Fruit fly (Drosophila melanogaster) whole organism, embryonic: Measurements from ENCODE around the gene CG15625.
A peak's percentile ranks its signal among the peaks of the same experiment; 100 is the strongest.

Experiments used
- Atf6 ChIP-seq: fragments of 200-800 bp; sonication (Bioruptor generic); IDR thresholded peaks from 2 replicates; pipeline ENCODE4 v1.3.6; 2022; ENCODE audit warnings: missing biosample characterization, missing genetic modification characterization
- CG12071 ChIP-seq: fragments of 200-800 bp; sonication (Bioruptor generic); optimal IDR thresholded peaks from 3 replicates; lab custom pipeline; 2018; ENCODE audit warnings: missing biosample characterization, mild to moderate bottlenecking, missing genetic modification characterization
- CG12391 ChIP-seq: fragments of 200-800 bp; sonication (Bioruptor generic); optimal IDR thresholded peaks from 3 replicates; lab custom pipeline; 2018; ENCODE audit warnings: missing biosample characterization, mild to moderate bottlenecking, missing genetic modification characterization, moderate library complexity
- CG15479 ChIP-seq: fragments of 200-800 bp; sonication (Bioruptor generic); optimal IDR thresholded peaks from 3 replicates; lab custom pipeline; 2019; ENCODE audit warnings: missing biosample characterization, mild to moderate bottlenecking, missing genetic modification characterization, moderate library complexity
- CG1603 ChIP-seq: fragments of 200-800 bp; sonication (Bioruptor generic); optimal IDR thresholded peaks from 2 replicates; lab custom pipeline; 2019; ENCODE audit warnings: missing biosample characterization, mild to moderate bottlenecking, missing genetic modification characterization, moderate library complexity
- CG16813 ChIP-seq: fragments of 200-800 bp; sonication (Bioruptor generic); IDR thresholded peaks from 3 replicates; pipeline ENCODE4 v1.3.6; 2022; ENCODE audit warnings: missing biosample characterization, missing genetic modification characterization; ENCODE audit not compliant: partially characterized antibody
- CG17568 ChIP-seq: fragments of 200-800 bp; sonication (Bioruptor generic); optimal IDR thresholded peaks from 2 replicates; lab custom pipeline; 2018; ENCODE audit warnings: missing biosample characterization, mild to moderate bottlenecking, missing genetic modification characterization, moderate library complexity
- CG2712 ChIP-seq: fragments of 200-800 bp; optimal IDR thresholded peaks from 3 replicates; lab custom pipeline; 2019; ENCODE audit warnings: missing biosample characterization, mild to moderate bottlenecking, missing genetic modification characterization, moderate library complexity
- CG2875 ChIP-seq: fragments of 200-800 bp; sonication (Bioruptor generic); optimal IDR thresholded peaks from 2 replicates; lab custom pipeline; 2017; ENCODE audit warnings: missing biosample characterization, mild to moderate bottlenecking, missing genetic modification characterization, missing genetic modification reagents
- CG3163 ChIP-seq: fragments of 200-800 bp; sonication (Bioruptor generic); optimal IDR thresholded peaks from 3 replicates; lab custom pipeline; 2016; ENCODE audit warnings: missing biosample characterization, missing genetic modification characterization
- CG3838 ChIP-seq: fragments of 200-800 bp; sonication (Bioruptor generic); optimal IDR thresholded peaks from 3 replicates; lab custom pipeline; 2016; ENCODE audit warnings: missing biosample characterization, missing genetic modification characterization
- CG4282 ChIP-seq: fragments of 200-800 bp; sonication (Bioruptor generic); optimal IDR thresholded peaks from 2 replicates; lab custom pipeline; 2016; ENCODE audit warnings: missing biosample characterization, missing genetic modification characterization
- CG7556 ChIP-seq: fragments of 200-800 bp; sonication (Bioruptor generic); optimal IDR thresholded peaks from 2 replicates; lab custom pipeline; 2017; ENCODE audit warnings: missing biosample characterization, mild to moderate bottlenecking, missing genetic modification characterization
- CG8359 ChIP-seq: fragments of 200-800 bp; sonication (Bioruptor generic); optimal IDR thresholded peaks from 2 replicates; lab custom pipeline; 2017; ENCODE audit warnings: missing biosample characterization, mild to moderate bottlenecking, missing genetic modification characterization, borderline replicate concordance
- CG8924 ChIP-seq: fragments of 200-800 bp; optimal IDR thresholded peaks from 3 replicates; lab custom pipeline; 2019; ENCODE audit warnings: missing biosample characterization, mild to moderate bottlenecking, missing genetic modification characterization, moderate library complexity
- E2f2 ChIP-seq: fragments of 200-800 bp; sonication (Bioruptor generic); IDR thresholded peaks from 2 replicates; pipeline ENCODE4 v1.3.6; 2022; ENCODE audit warnings: missing biosample characterization, missing genetic modification characterization
- ERR ChIP-seq: fragments of 200-800 bp; sonication (Bioruptor generic); optimal IDR thresholded peaks from 2 replicates; lab custom pipeline; 2016; ENCODE audit warnings: missing biosample characterization, missing genetic modification characterization
- Eip74EF ChIP-seq, 2 experiments: fragments of 200-800 bp in 1 of 2; fragments of >200 bp in 1 of 2; sonication (Bioruptor generic) in 1 of 2; optimal IDR thresholded peaks; 2 replicates each; lab custom pipeline; 2017 to 2019; ENCODE audit warnings: missing biosample characterization in 2 of 2, missing genetic modification characterization in 2 of 2, mild to moderate bottlenecking in 1 of 2, moderate library complexity in 1 of 2
- HLH3B ChIP-seq: fragments of 200-800 bp; sonication (Bioruptor generic); IDR thresholded peaks from 2 replicates; pipeline ENCODE4 v1.3.6; 2022; ENCODE audit warnings: missing biosample characterization, missing genetic modification characterization
- HmgD ChIP-seq: fragments of 200-800 bp; sonication (Bioruptor generic); optimal IDR thresholded peaks from 3 replicates; lab custom pipeline; 2016; ENCODE audit warnings: missing biosample characterization, missing genetic modification characterization
- Hsf ChIP-seq: fragments of 200-800 bp; sonication (Bioruptor generic); optimal IDR thresholded peaks from 3 replicates; lab custom pipeline; 2016; ENCODE audit warnings: missing biosample characterization, missing genetic modification characterization
- Mad ChIP-seq: fragments of 200-800 bp; sonication (Bioruptor generic); optimal IDR thresholded peaks from 2 replicates; lab custom pipeline; 2016; ENCODE audit warnings: missing biosample characterization, missing genetic modification characterization
- NC2β ChIP-seq: fragments of 200-800 bp; sonication (Bioruptor generic); optimal IDR thresholded peaks from 2 replicates; lab custom pipeline; 2016; ENCODE audit warnings: missing biosample characterization, missing genetic modification characterization
- Pdp1 ChIP-seq, 2 experiments: fragments of 200-800 bp; sonication (Bioruptor generic); optimal IDR thresholded peaks; 3 replicates each; lab custom pipeline; 2016; ENCODE audit warnings: missing biosample characterization in 2 of 2, missing genetic modification characterization in 2 of 2, mild to moderate bottlenecking in 1 of 2, moderate library complexity in 1 of 2
- Spps ChIP-seq: fragments of 200-800 bp; sonication (Bioruptor generic); optimal IDR thresholded peaks from 2 replicates; lab custom pipeline; 2018; ENCODE audit warnings: missing biosample characterization, mild to moderate bottlenecking, missing genetic modification characterization
- YL-1 ChIP-seq: fragments of 200-800 bp; sonication (Bioruptor generic); optimal IDR thresholded peaks from 3 replicates; lab custom pipeline; 2017; ENCODE audit warnings: missing biosample characterization, mild to moderate bottlenecking, missing genetic modification characterization
- ac ChIP-seq: fragments of 200-800 bp; sonication (Bioruptor generic); optimal IDR thresholded peaks from 3 replicates; lab custom pipeline; 2017; ENCODE audit warnings: missing biosample characterization, mild to moderate bottlenecking, missing genetic modification characterization
- aop ChIP-seq: fragments of 200-800 bp; sonication (Bioruptor generic); IDR thresholded peaks from 2 replicates; pipeline ENCODE4 v1.3.6; 2022; ENCODE audit warnings: missing biosample characterization, missing genetic modification characterization
- caup ChIP-seq: fragments of 200-800 bp; sonication (Bioruptor generic); optimal IDR thresholded peaks from 3 replicates; lab custom pipeline; 2017; ENCODE audit warnings: missing biosample characterization, mild to moderate bottlenecking, missing genetic modification characterization, moderate library complexity; ENCODE audit not compliant: severe bottlenecking
- chn ChIP-seq: fragments of 200-800 bp; sonication (Bioruptor generic); optimal IDR thresholded peaks from 2 replicates; lab custom pipeline; 2016; ENCODE audit warnings: missing biosample characterization, missing genetic modification characterization
- crp ChIP-seq, 2 experiments: fragments of 200-800 bp; sonication (Bioruptor generic); optimal IDR thresholded peaks; 2 replicates in 1 of 2; 3 replicates in 1 of 2; lab custom pipeline; 2017; ENCODE audit warnings: missing biosample characterization in 2 of 2, missing genetic modification characterization in 2 of 2, mild to moderate bottlenecking in 1 of 2, moderate library complexity in 1 of 2
- cwo ChIP-seq: fragments of 200-800 bp; sonication (Bioruptor generic); optimal IDR thresholded peaks from 3 replicates; lab custom pipeline; 2017; ENCODE audit warnings: missing biosample characterization, missing genetic modification characterization, mild to moderate bottlenecking, moderate library complexity, missing genetic modification reagents
- gfzf ChIP-seq: fragments of 200-800 bp; sonication (Bioruptor generic); optimal IDR thresholded peaks from 2 replicates; lab custom pipeline; 2016; ENCODE audit warnings: missing biosample characterization, mild to moderate bottlenecking, missing genetic modification characterization, moderate library complexity
- grau ChIP-seq: fragments of 200-800 bp; optimal IDR thresholded peaks from 3 replicates; lab custom pipeline; 2019; ENCODE audit warnings: missing biosample characterization, mild to moderate bottlenecking, missing genetic modification characterization, moderate library complexity
- nerfin-1 ChIP-seq: fragments of 200-800 bp; sonication (Bioruptor generic); optimal IDR thresholded peaks from 3 replicates; lab custom pipeline; 2019; ENCODE audit warnings: missing biosample characterization, mild to moderate bottlenecking, missing genetic modification characterization, moderate library complexity
- nom ChIP-seq: fragments of 200-800 bp; sonication (Bioruptor generic); optimal IDR thresholded peaks from 2 replicates; lab custom pipeline; 2017; ENCODE audit warnings: missing biosample characterization, missing genetic modification characterization, mild to moderate bottlenecking, moderate library complexity, missing genetic modification reagents
- org-1 ChIP-seq: fragments of 200-800 bp; sonication (Bioruptor generic); optimal IDR thresholded peaks from 2 replicates; lab custom pipeline; 2017; ENCODE audit warnings: missing biosample characterization, missing genetic modification characterization
- pan ChIP-seq, 4 experiments: fragments of >200 bp in 3 of 4; fragments of 200-800 bp in 1 of 4; sonication (Bioruptor generic) in 1 of 4; optimal IDR thresholded peaks in 3 of 4; IDR thresholded peaks in 1 of 4; 2 replicates each; pipeline versions ENCODE4 v1.3.6 to Lab custom; 2017 to 2022; ENCODE audit warnings: missing biosample characterization in 2 of 4, missing genetic modification characterization in 2 of 4, mixed read lengths in 1 of 4
- pros ChIP-seq: fragments of 200-800 bp; sonication (Bioruptor generic); optimal IDR thresholded peaks from 3 replicates; lab custom pipeline; 2019; ENCODE audit warnings: missing biosample characterization, mild to moderate bottlenecking, missing genetic modification characterization, moderate library complexity
- scrt ChIP-seq: fragments of 200-800 bp; sonication (Bioruptor generic); optimal IDR thresholded peaks from 2 replicates; lab custom pipeline; 2018; ENCODE audit warnings: missing biosample characterization, mild to moderate bottlenecking, missing genetic modification characterization, moderate library complexity
- shn ChIP-seq: fragments of 200-800 bp; sonication (Bioruptor generic); optimal IDR thresholded peaks from 3 replicates; lab custom pipeline; 2016; ENCODE audit warnings: missing biosample characterization, missing genetic modification characterization
- unpg ChIP-seq: fragments of 200-800 bp; sonication (Bioruptor generic); optimal IDR thresholded peaks from 3 replicates; lab custom pipeline; 2018; ENCODE audit warnings: missing biosample characterization, mild to moderate bottlenecking, missing genetic modification characterization, moderate library complexity
- wek ChIP-seq: fragments of 200-800 bp; sonication (Bioruptor generic); optimal IDR thresholded peaks from 3 replicates; lab custom pipeline; 2018; ENCODE audit warnings: missing biosample characterization, mild to moderate bottlenecking, missing genetic modification characterization, moderate library complexity
- zfh2 ChIP-seq: fragments of 200-800 bp; sonication (Bioruptor generic); optimal IDR thresholded peaks from 2 replicates; lab custom pipeline; 2016; ENCODE audit warnings: missing biosample characterization, missing genetic modification characterization

CG15625 gene

dm6 chr2L:4891914-4892469 is 2.2 kb downstream of the CG15625 start, which contains the start of gene CG3036 (continued):
- TF ChIP-seq crp (GFP tag; optimal IDR thresholded peaks at IDR 0.05; lab: Kevin White, UChicago) (peak in 1 of 2 experiments; percentile 44), CG1603 (peak; percentile 31), CG2875 (GFP tag; lab: Kevin White, UChicago) (peak; percentile 15), Spps (tag; lab: Kevin White, UChicago) (no peak), CG17568 (GFP tag; lab: Kevin White, UChicago) (peak; percentile 38), cwo (GFP tag; lab: Kevin White, UChicago) (peak; percentile 81), zfh2 (no peak), CG12071 (GFP tag; lab: Kevin White, UChicago) (peak; percentile 3), YL-1 (GFP tag; lab: Kevin White, UChicago) (peak; percentile 9), Eip74EF (GFP tag; optimal IDR thresholded peaks at IDR 0.05; lab: Kevin White, UChicago) (peak in 1 of 2 experiments; percentile 24), HLH3B (GFP tag; lab: Robert Waterston, UW) (peak; percentile 32; the same call in 1 of the 2 replicates), nom (peak; percentile 18), CG8359 (GFP tag; lab: Kevin White, UChicago) (peak; percentile 79), CG3838 (GFP tag; lab: Kevin White, UChicago) (peak; percentile 23), Hsf (peak; percentile 14), pan (optimal IDR thresholded peaks at IDR 0.05; lab: Kevin White, UChicago) (no peak), pan (GFP tag; optimal IDR thresholded peaks at IDR 0.05 in 1 of 2, IDR thresholded peaks at IDR 0.05 in 1 of 2) (peak in 1 of 2 experiments; percentile 44), ERR (GFP tag; lab: Kevin White, UChicago) (peak; percentile 49), nerfin-1 (tag; lab: Kevin White, UChicago) (peak; percentile 37), aop (GFP tag; lab: Robert Waterston, UW) (no peak), Mad (GFP tag; lab: Kevin White, UChicago) (peak; percentile 18), chn (GFP tag; lab: Kevin White, UChicago) (peak; percentile 27), wek (peak; percentile 4), unpg (GFP tag; lab: Kevin White, UChicago) (peak; percentile 48), ac (GFP tag; lab: Kevin White, UChicago) (peak; percentile 49), caup (peak; percentile 69), CG16813 (GFP tag; lab: Robert Waterston, UW) (peak; percentile 36; the same call in 1 of the 3 replicates), CG4282 (GFP tag; lab: Kevin White, UChicago) (peak; percentile 14), Atf6 (GFP tag; lab: Robert Waterston, UW) (peak; percentile 57; the same call in 1 of the 2 replicates), org-1 (GFP tag; lab: Kevin White, UChicago) (peak; percentile 12), Pdp1 (GFP tag; optimal IDR thresholded peaks at IDR 0.05; lab: Kevin White, UChicago) (peak in 1 of 2 experiments; percentile 73), CG12391 (peak; percentile 20), CG7556 (GFP tag; lab: Kevin White, UChicago) (peak; percentile 26), gfzf (GFP tag; lab: Kevin White, UChicago) (no peak), HmgD (GFP tag; lab: Kevin White, UChicago) (peak; percentile 48), CG8924 (peak; percentile 77), scrt (GFP tag; lab: Kevin White, UChicago) (peak; percentile 88), E2f2 (peak; percentile 26; the same call in 1 of the 2 replicates), shn (GFP tag; lab: Kevin White, UChicago) (peak; percentile 34), pros (GFP tag; lab: Kevin White, UChicago) (peak; percentile 30), CG15479 (GFP tag; lab: Kevin White, UChicago) (peak; percentile 70), CG2712 (tag; lab: Kevin White, UChicago) (peak; percentile 58), NC2β (GFP tag; lab: Kevin White, UChicago) (peak; percentile 43), CG3163 (GFP tag; lab: Kevin White, UChicago) (peak; percentile 55), grau (peak; percentile 42)
